Worm (Caenorhabditis elegans): ENCODE results near the gene C27B7.5.
A peak's percentile ranks its signal among the peaks of the same experiment; 100 is the strongest.

The C27B7.5 gene

ce11 chrIV:8949078-8950039 lies 47.9 kb downstream of the C27B7.5 start:
- TF ChIP-seq gmeb-1 (tag; optimal IDR thresholded peaks at IDR 0.05), result peak; percentile 84
- peak; percentile 86 for TF ChIP-seq nhr-6 (tag; optimal IDR thresholded peaks at IDR 0.05)
- no peak for TF ChIP-seq ztf-11 (tag; optimal IDR thresholded peaks at IDR 0.05)
- peak; percentile 85 for TF ChIP-seq C34F6.9 (tag; optimal IDR thresholded peaks at IDR 0.05)
- no peak for TF ChIP-seq elt-1 (tag; optimal IDR thresholded peaks at IDR 0.05)
- no peak for TF ChIP-seq sem-4 (tag; optimal IDR thresholded peaks at IDR 0.05)
- no peak for TF ChIP-seq lin-13 (GFP tag; optimal IDR thresholded peaks at IDR 0.05)
- TF ChIP-seq R02D3.7 (tag; optimal IDR thresholded peaks at IDR 0.05), result no peak
- no peak for TF ChIP-seq nhr-23 (tag; optimal IDR thresholded peaks at IDR 0.05)
- peak; percentile 57 to 89 for TF ChIP-seq mdl-1 (tag; optimal IDR thresholded peaks at IDR 0.05)
- no peak for TF ChIP-seq aly-2 (tag; optimal IDR thresholded peaks at IDR 0.05)
- TF ChIP-seq nhr-77 (tag; optimal IDR thresholded peaks at IDR 0.05), result no peak
- no peak for TF ChIP-seq nhr-12 (tag; optimal IDR thresholded peaks at IDR 0.05)
- peak; percentile 74 for TF ChIP-seq sma-3 (GFP tag; optimal IDR thresholded peaks at IDR 0.05)
- TF ChIP-seq ama-1 (optimal IDR thresholded peaks at IDR 0.05), result peak; percentile 35
- TF ChIP-seq nhr-129 (tag; optimal IDR thresholded peaks at IDR 0.05), result peak; percentile 81
- peak; percentile 68 for TF ChIP-seq ztf-4 (tag; optimal IDR thresholded peaks at IDR 0.05)
- TF ChIP-seq ceh-82 (tag; optimal IDR thresholded peaks at IDR 0.05), result no peak
- TF ChIP-seq nhr-237 (tag; optimal IDR thresholded peaks at IDR 0.05), result no peak
- no peak for TF ChIP-seq dmd-4 (tag; optimal IDR thresholded peaks at IDR 0.05)
- TF ChIP-seq nhr-10 (tag; optimal IDR thresholded peaks at IDR 0.05), result no peak
- peak; percentile 95 for TF ChIP-seq sma-9 (GFP tag; optimal IDR thresholded peaks at IDR 0.05)
- TF ChIP-seq sma-9 (tag; optimal IDR thresholded peaks at IDR 0.05), result no peak
- TF ChIP-seq blmp-1 (tag; optimal IDR thresholded peaks at IDR 0.05; ENCODE audit: insufficient read depth), result peak; percentile 95
- TF ChIP-seq nhr-21 (tag; optimal IDR thresholded peaks at IDR 0.05), result peak; percentile 65
- TF ChIP-seq elt-3 (tag; optimal IDR thresholded peaks at IDR 0.05), result no peak
- peak; percentile 92 for TF ChIP-seq crh-2 (tag; optimal IDR thresholded peaks at IDR 0.05)
- no peak for TF ChIP-seq nhr-11 (tag; optimal IDR thresholded peaks at IDR 0.05)
- TF ChIP-seq lin-39 (tag; optimal IDR thresholded peaks at IDR 0.05), result no peak
- no peak for TF ChIP-seq unc-39 (tag; optimal IDR thresholded peaks at IDR 0.05)
- no peak for TF ChIP-seq snpc-4 (tag; optimal IDR thresholded peaks at IDR 0.05)
- TF ChIP-seq egl-27 (tag; optimal IDR thresholded peaks at IDR 0.05), result no peak
- no peak for TF ChIP-seq unc-62 (GFP tag; optimal IDR thresholded peaks at IDR 0.05)
- no peak for TF ChIP-seq alr-1 (tag; optimal IDR thresholded peaks at IDR 0.05)
- TF ChIP-seq peb-1 (tag; optimal IDR thresholded peaks at IDR 0.05), result no peak
- peak; percentile 99 for TF ChIP-seq fos-1 (tag; optimal IDR thresholded peaks at IDR 0.05)
- no peak for TF ChIP-seq ceh-16 (tag; optimal IDR thresholded peaks at IDR 0.05)
- TF ChIP-seq nhr-25 (tag; optimal IDR thresholded peaks at IDR 0.05), result peak; percentile 97
- no peak for TF ChIP-seq mbf-1 (tag; optimal IDR thresholded peaks at IDR 0.05)
- peak; percentile 82 for TF ChIP-seq F13H6.1 (tag; optimal IDR thresholded peaks at IDR 0.05)
- TF ChIP-seq lin-11 (tag; optimal IDR thresholded peaks at IDR 0.05), result no peak
- TF ChIP-seq ztf-1 (GFP tag; conservative IDR thresholded peaks at IDR 0.05), result no peak
- TF ChIP-seq Y55F3AM.14 (GFP tag; optimal IDR thresholded peaks at IDR 0.05), result no peak
- TF ChIP-seq skn-1 (tag; optimal IDR thresholded peaks at IDR 0.05), result no peak
- peak in 1 of 2 experiments; percentile 75 for TF ChIP-seq lsy-2 (tag; optimal IDR thresholded peaks at IDR 0.05)
- TF ChIP-seq zag-1 (tag; optimal IDR thresholded peaks at IDR 0.05), result no peak
- no peak for TF ChIP-seq ZK546.5 (tag; optimal IDR thresholded peaks at IDR 0.05)
- no peak for TF ChIP-seq unc-55 (GFP tag; optimal IDR thresholded peaks at IDR 0.05)
- no peak for TF ChIP-seq mab-5 (tag; optimal IDR thresholded peaks at IDR 0.05)

Data from whole organism, L2 larva.